Worm (Caenorhabditis elegans) whole organism, young adult: Measurements from ENCODE around the gene F37C12.10.

Experiments
- B0336.3 ChIP-seq: fragments of 200-800 bp; sonication (Bioruptor generic); IDR thresholded peaks from 2 replicates; pipeline ENCODE4 v1.3.6; 2022; ENCODE audit warnings: missing genetic modification characterization, missing compliant biosample characterization
- D2030.7 ChIP-seq: fragments of 200-800 bp; sonication (Bioruptor generic); IDR thresholded peaks from 2 replicates; pipeline ENCODE4 v1.3.6; 2022; ENCODE audit warnings: missing genetic modification reagents, missing genetic modification characterization, missing compliant biosample characterization
- F22D6.2 ChIP-seq: sonication (generic microtip); optimal IDR thresholded peaks from 2 replicates; lab custom pipeline; 2016; ENCODE audit warnings: mild to moderate bottlenecking, missing genetic modification characterization, missing compliant biosample characterization
- F23B12.7 ChIP-seq: sonication (generic microtip); optimal IDR thresholded peaks from 2 replicates; lab custom pipeline; 2017; ENCODE audit warnings: missing genetic modification characterization, mild to moderate bottlenecking, missing compliant biosample characterization, antibody characterized with exemption, moderate library complexity; ENCODE audit not compliant: insufficient read depth
- F39B2.1 ChIP-seq: fragments of 200-800 bp; sonication (Bioruptor generic); IDR thresholded peaks from 2 replicates; pipeline ENCODE4 v1.3.6; 2022; ENCODE audit warnings: missing genetic modification reagents, missing genetic modification characterization, missing compliant biosample characterization
- F52B5.7 ChIP-seq: sonication (generic microtip); optimal IDR thresholded peaks from 2 replicates; lab custom pipeline; 2016; ENCODE audit warnings: mild to moderate bottlenecking, missing genetic modification characterization, missing compliant biosample characterization
- F57A8.1 ChIP-seq: fragments of 200-800 bp; sonication (Bioruptor generic); optimal IDR thresholded peaks from 2 replicates; lab custom pipeline; 2018; ENCODE audit warnings: mild to moderate bottlenecking, missing genetic modification characterization, moderate library complexity, missing compliant biosample characterization
- F57C9.4 ChIP-seq: sonication (generic microtip); optimal IDR thresholded peaks from 2 replicates; lab custom pipeline; 2017; ENCODE audit warnings: mild to moderate bottlenecking, missing genetic modification characterization, missing compliant biosample characterization
- K11D2.4 ChIP-seq: fragments of 200-800 bp; sonication (Bioruptor generic); IDR thresholded peaks from 2 replicates; pipeline ENCODE4 v1.3.6; 2022; ENCODE audit warnings: missing genetic modification reagents, missing genetic modification characterization, missing compliant biosample characterization
- Y67H2A.10 ChIP-seq: fragments of 200-800 bp; sonication (Bioruptor generic); conservative IDR thresholded peaks from 2 replicates; pipeline ENCODE4 v1.3.6; 2022; ENCODE audit warnings: missing genetic modification reagents, missing genetic modification characterization, missing compliant biosample characterization
- ama-1 ChIP-seq, 3 experiments: fragments of 150-350 bp in 1 of 3; sonication (generic microtip) in 2 of 3; optimal IDR thresholded peaks; 2 replicates each; lab custom pipeline; 2014 to 2018; ENCODE audit warnings: missing biosample characterization in 2 of 3, missing genetic modification characterization in 2 of 3, missing genetic modification reagents in 2 of 3
- aptf-2 ChIP-seq: fragments of 200-800 bp; sonication (Bioruptor generic); conservative IDR thresholded peaks from 2 replicates; pipeline ENCODE4 v1.3.6; 2022; ENCODE audit warnings: missing genetic modification reagents, missing genetic modification characterization, missing compliant biosample characterization
- aptf-3 ChIP-seq: fragments of 200-800 bp; sonication (Bioruptor generic); IDR thresholded peaks from 2 replicates; pipeline ENCODE4 v1.3.6; 2022; ENCODE audit warnings: missing genetic modification characterization, missing compliant biosample characterization
- atf-7 ChIP-seq: sonication (generic microtip); optimal IDR thresholded peaks from 2 replicates; lab custom pipeline; 2017; ENCODE audit warnings: mild to moderate bottlenecking, missing genetic modification characterization, missing compliant biosample characterization
- attf-5 ChIP-seq: fragments of 200-800 bp; sonication (Bioruptor generic); optimal IDR thresholded peaks from 2 replicates; lab custom pipeline; 2018; ENCODE audit warnings: mild to moderate bottlenecking, missing genetic modification characterization, missing compliant biosample characterization
- bed-2 ChIP-seq: fragments of 200-800 bp; sonication (Bioruptor generic); IDR thresholded peaks from 2 replicates; pipeline ENCODE4 v1.3.6; 2022; ENCODE audit warnings: missing genetic modification reagents, missing genetic modification characterization, missing compliant biosample characterization
- ccch-3 ChIP-seq: fragments of 200-800 bp; sonication (Bioruptor generic); optimal IDR thresholded peaks from 2 replicates; lab custom pipeline; 2018; ENCODE audit warnings: mild to moderate bottlenecking, missing genetic modification characterization, missing compliant biosample characterization
- ceh-27 ChIP-seq: fragments of 200-800 bp; sonication (Bioruptor generic); optimal IDR thresholded peaks from 2 replicates; lab custom pipeline; 2018; ENCODE audit warnings: mild to moderate bottlenecking, missing genetic modification characterization, moderate library complexity, missing compliant biosample characterization
- ceh-91 ChIP-seq: fragments of 200-800 bp; sonication (Bioruptor generic); IDR thresholded peaks from 2 replicates; pipeline ENCODE4 v1.3.6; 2022; ENCODE audit warnings: missing genetic modification reagents, missing genetic modification characterization, missing compliant biosample characterization
- dpff-1 ChIP-seq: sonication (generic microtip); optimal IDR thresholded peaks from 2 replicates; lab custom pipeline; 2017; ENCODE audit warnings: mild to moderate bottlenecking, missing genetic modification characterization, missing compliant biosample characterization
- dpl-1 ChIP-seq: fragments of 150-350 bp; optimal IDR thresholded peaks from 2 replicates; lab custom pipeline; 2014; ENCODE audit warnings: missing biosample characterization, missing genetic modification reagents, missing genetic modification characterization
- egl-18 ChIP-seq: fragments of 200-800 bp; sonication (Bioruptor generic); IDR thresholded peaks from 2 replicates; pipeline ENCODE4 v1.3.6; 2022; ENCODE audit warnings: missing genetic modification reagents, missing genetic modification characterization, missing compliant biosample characterization
- egrh-3 ChIP-seq: fragments of 200-800 bp; sonication (Bioruptor generic); IDR thresholded peaks from 2 replicates; pipeline ENCODE4 v1.3.6; 2022; ENCODE audit warnings: missing genetic modification reagents, missing genetic modification characterization, missing compliant biosample characterization
- hlh-26 ChIP-seq: fragments of 200-800 bp; sonication (Bioruptor generic); conservative IDR thresholded peaks from 2 replicates; pipeline ENCODE4 v1.3.6; 2022; ENCODE audit warnings: missing genetic modification reagents, missing genetic modification characterization, missing compliant biosample characterization
- hsf-1 ChIP-seq: fragments of 200-800 bp; sonication (Bioruptor generic); IDR thresholded peaks from 2 replicates; pipeline ENCODE4 v1.3.6; 2022; ENCODE audit warnings: missing genetic modification reagents, missing genetic modification characterization, missing compliant biosample characterization
- let-526 ChIP-seq: fragments of 200-800 bp; sonication (Bioruptor generic); IDR thresholded peaks from 2 replicates; pipeline ENCODE4 v1.3.6; 2022; ENCODE audit warnings: missing genetic modification reagents, missing genetic modification characterization, missing compliant biosample characterization
- lin-40 ChIP-seq: sonication (generic microtip); optimal IDR thresholded peaks from 2 replicates; lab custom pipeline; 2016; ENCODE audit warnings: missing genetic modification characterization, mild to moderate bottlenecking, missing compliant biosample characterization, missing genotype, missing genetic modification reagents
- lir-1 ChIP-seq: fragments of 200-800 bp; sonication (Bioruptor generic); conservative IDR thresholded peaks from 2 replicates; pipeline ENCODE4 v1.3.6; 2022; ENCODE audit warnings: missing genetic modification reagents, missing genetic modification characterization, missing compliant biosample characterization
- lsy-27 ChIP-seq: sonication (generic microtip); optimal IDR thresholded peaks from 2 replicates; lab custom pipeline; 2017; ENCODE audit warnings: missing genetic modification characterization, mild to moderate bottlenecking, missing compliant biosample characterization, antibody characterized with exemption, missing genotype, borderline replicate concordance; ENCODE audit not compliant: insufficient read depth
- madf-6 ChIP-seq: fragments of 200-800 bp; sonication (Bioruptor generic); IDR thresholded peaks from 2 replicates; pipeline ENCODE4 v1.3.6; 2022; ENCODE audit warnings: missing genetic modification reagents, missing genetic modification characterization, missing compliant biosample characterization
- madf-8 ChIP-seq: fragments of 200-800 bp; sonication (Bioruptor generic); conservative IDR thresholded peaks from 2 replicates; pipeline ENCODE4 v1.3.6; 2022; ENCODE audit warnings: missing genetic modification reagents, missing genetic modification characterization, missing compliant biosample characterization
- nhr-120 ChIP-seq: fragments of 200-800 bp; sonication (Bioruptor generic); IDR thresholded peaks from 2 replicates; pipeline ENCODE4 v1.3.6; 2022; ENCODE audit warnings: missing genetic modification characterization, missing compliant biosample characterization
- nhr-27 ChIP-seq: fragments of 200-800 bp; sonication (Bioruptor generic); optimal IDR thresholded peaks from 2 replicates; lab custom pipeline; 2018; ENCODE audit warnings: mild to moderate bottlenecking, missing genetic modification characterization, moderate library complexity, missing compliant biosample characterization
- nhr-80 ChIP-seq: sonication (generic microtip); optimal IDR thresholded peaks from 2 replicates; lab custom pipeline; 2016; ENCODE audit warnings: missing genetic modification characterization, missing compliant biosample characterization
- nhr-90 ChIP-seq: sonication (generic microtip); optimal IDR thresholded peaks from 2 replicates; lab custom pipeline; 2016; ENCODE audit warnings: missing genotype, mild to moderate bottlenecking, missing genetic modification characterization, missing compliant biosample characterization
- pbrm-1 ChIP-seq: fragments of 200-800 bp; sonication (Bioruptor generic); IDR thresholded peaks from 2 replicates; pipeline ENCODE4 v1.3.6; 2022; ENCODE audit warnings: missing genetic modification reagents, missing genetic modification characterization, missing compliant biosample characterization
- pha-4 ChIP-seq: fragments of 150-350 bp; sonication (generic microtip); optimal IDR thresholded peaks from 2 replicates; lab custom pipeline; 2014; ENCODE audit warnings: missing biosample characterization, missing genetic modification reagents, missing genetic modification characterization
- repo-1 ChIP-seq: sonication (generic microtip); optimal IDR thresholded peaks from 2 replicates; lab custom pipeline; 2017; ENCODE audit warnings: mild to moderate bottlenecking, missing genetic modification characterization, missing compliant biosample characterization
- rpc-1 ChIP-seq, 2 experiments: fragments of 150-350 bp in 1 of 2; sonication (generic microtip) in 1 of 2; optimal IDR thresholded peaks; 2 replicates each; lab custom pipeline; 2014 to 2018; ENCODE audit warnings: missing biosample characterization in 1 of 2, missing genetic modification characterization in 1 of 2, missing genetic modification reagents in 1 of 2, missing genotype in 1 of 2
- sdz-38 ChIP-seq: sonication (generic microtip); optimal IDR thresholded peaks from 2 replicates; lab custom pipeline; 2016; ENCODE audit warnings: missing genotype, missing genetic modification characterization, missing compliant biosample characterization
- snpc-4 ChIP-seq, 5 experiments: fragments of 150-350 bp in 1 of 5; sonication (generic microtip) in 4 of 5; optimal IDR thresholded peaks; 2 replicates each; lab custom pipeline; 2014 to 2018; ENCODE audit warnings: missing genetic modification characterization in 5 of 5, missing biosample characterization in 3 of 5, antibody characterized with exemption in 2 of 5, mild to moderate bottlenecking in 2 of 5, missing compliant biosample characterization in 2 of 5, missing genotype in 2 of 5, moderate library complexity in 2 of 5, missing genetic modification reagents in 1 of 5
- somi-1 ChIP-seq: fragments of 200-800 bp; sonication (Bioruptor generic); optimal IDR thresholded peaks from 2 replicates; lab custom pipeline; 2018; ENCODE audit warnings: mild to moderate bottlenecking, missing genetic modification characterization, missing compliant biosample characterization
- unc-130 ChIP-seq: sonication (generic microtip); optimal IDR thresholded peaks from 2 replicates; lab custom pipeline; 2016; ENCODE audit warnings: missing genetic modification reagents, missing genetic modification characterization, missing compliant biosample characterization
- unc-62 ChIP-seq: fragments of 150-350 bp; optimal IDR thresholded peaks from 2 replicates; lab custom pipeline; 2014; ENCODE audit warnings: missing biosample characterization, missing genetic modification reagents, missing genetic modification characterization
- xnd-1 ChIP-seq: sonication (generic microtip); optimal IDR thresholded peaks from 2 replicates; lab custom pipeline; 2016; ENCODE audit warnings: missing genotype, missing genetic modification reagents, missing genetic modification characterization, missing compliant biosample characterization
- zfh-2 ChIP-seq: fragments of 200-800 bp; sonication (Bioruptor generic); conservative IDR thresholded peaks from 2 replicates; pipeline ENCODE4 v1.3.6; 2022; ENCODE audit warnings: missing genetic modification reagents, missing genetic modification characterization, missing compliant biosample characterization
- ztf-26 ChIP-seq: sonication (generic microtip); optimal IDR thresholded peaks from 2 replicates; lab custom pipeline; 2017; ENCODE audit warnings: missing genetic modification characterization, missing compliant biosample characterization
- ztf-6 ChIP-seq: fragments of 200-800 bp; sonication (Bioruptor generic); IDR thresholded peaks from 2 replicates; pipeline ENCODE4 v1.3.6; 2022; ENCODE audit warnings: missing genetic modification reagents, missing genetic modification characterization, missing compliant biosample characterization

Gene F37C12.10

ce11 chrIII:7155631-7156030, 32.6 kb downstream of the F37C12.10 start (continued):
- TF ChIP-seq F39B2.1 (GFP tag; lab: Robert Waterston, UW): 0 out of 2 replicates have a peak, but pooled peaks have one; percentile 43
- no peak for TF ChIP-seq unc-130 (GFP tag; lab: Kevin White, UChicago)
- peak; percentile 81 for TF ChIP-seq zfh-2
- TF ChIP-seq ztf-26 (tag; lab: Kevin White, UChicago): peak; percentile 70
- no peak for TF ChIP-seq bed-2 (GFP tag; lab: Robert Waterston, UW)
- peak; percentile 85 for TF ChIP-seq hsf-1 (GFP tag; lab: Robert Waterston, UW)
- no peak for TF ChIP-seq nhr-27 (tag; lab: Kevin White, UChicago)
- peak; percentile 77 for TF ChIP-seq nhr-80
- no peak for TF ChIP-seq ceh-91 (GFP tag; lab: Robert Waterston, UW)
- peak; percentile 80 for TF ChIP-seq somi-1 (GFP tag; lab: Kevin White, UChicago)
- peak; percentile 83 for TF ChIP-seq ceh-27 (GFP tag; lab: Kevin White, UChicago)
- TF ChIP-seq egl-18 (GFP tag; lab: Robert Waterston, UW): no peak
- TF ChIP-seq aptf-2 (GFP tag; lab: Robert Waterston, UW): no peak
- TF ChIP-seq F22D6.2 (tag; lab: Kevin White, UChicago): peak; percentile 3
- TF ChIP-seq ccch-3 (GFP tag; lab: Kevin White, UChicago): no peak
- TF ChIP-seq nhr-90 (tag; lab: Kevin White, UChicago): peak; percentile 19
- TF ChIP-seq attf-5 (GFP tag; lab: Kevin White, UChicago): peak; percentile 80
- peak; percentile 52 for TF ChIP-seq snpc-4 (GFP tag; optimal IDR thresholded peaks at IDR 0.05; lab: Kevin White, UChicago)
- TF ChIP-seq snpc-4 (tag; optimal IDR thresholded peaks at IDR 0.05; lab: Kevin White, UChicago): peak; percentile 28 to 74 (median 59)
- TF ChIP-seq lsy-27: no peak
- TF ChIP-seq K11D2.4: peak; percentile 88
- TF ChIP-seq madf-6 (GFP tag; lab: Robert Waterston, UW): 0 out of 2 replicates have a peak, but pooled peaks have one; percentile 18
- TF ChIP-seq B0336.3: peak; percentile 87
- no peak for TF ChIP-seq D2030.7 (GFP tag; lab: Robert Waterston, UW)
- peak; percentile 33; the same call in 1 of the 2 replicates for TF ChIP-seq lir-1 (GFP tag; lab: Robert Waterston, UW)
- peak; percentile 3 for TF ChIP-seq ama-1 (optimal IDR thresholded peaks at IDR 0.05; lab: Kevin White, UChicago)
- TF ChIP-seq ama-1 (GFP tag; optimal IDR thresholded peaks at IDR 0.05; lab: Kevin White, UChicago): no peak
- peak; percentile 94 for TF ChIP-seq atf-7 (tag; lab: Kevin White, UChicago)
- no peak for TF ChIP-seq aptf-3 (GFP tag; lab: Robert Waterston, UW)
- no peak for TF ChIP-seq F57A8.1
- peak; percentile 55 for TF ChIP-seq repo-1 (tag; lab: Kevin White, UChicago)
- TF ChIP-seq pha-4: peak; percentile 38
- TF ChIP-seq pbrm-1: peak; percentile 82
- no peak for TF ChIP-seq ztf-6 (GFP tag; lab: Robert Waterston, UW)
- TF ChIP-seq madf-8 (GFP tag; lab: Robert Waterston, UW): no peak
- no peak for TF ChIP-seq F57C9.4 (tag; lab: Kevin White, UChicago)
- no peak for TF ChIP-seq dpl-1 (GFP tag; lab: Kevin White, UChicago)
- no peak for TF ChIP-seq sdz-38
- TF ChIP-seq lin-40 (tag; lab: Kevin White, UChicago): peak; percentile 89
- no peak for TF ChIP-seq nhr-120 (GFP tag; lab: Robert Waterston, UW)
- peak; percentile 58 for TF ChIP-seq F52B5.7 (tag; lab: Kevin White, UChicago)
- TF ChIP-seq F23B12.7 (tag; lab: Kevin White, UChicago): no peak
- peak; percentile 12; the same call in 1 of the 2 replicates for TF ChIP-seq let-526 (GFP tag; lab: Robert Waterston, UW)
- peak; percentile 29 for TF ChIP-seq unc-62 (GFP tag; lab: Kevin White, UChicago)
- TF ChIP-seq xnd-1 (tag; lab: Kevin White, UChicago): no peak
- TF ChIP-seq Y67H2A.10 (GFP tag; lab: Robert Waterston, UW): peak; percentile 42; the same call in 1 of the 2 replicates
- no peak for TF ChIP-seq dpff-1 (tag; lab: Kevin White, UChicago)
- peak; percentile 60; the same call in 1 of the 2 replicates for TF ChIP-seq egrh-3 (GFP tag; lab: Robert Waterston, UW)
- TF ChIP-seq hlh-26 (GFP tag; lab: Robert Waterston, UW): no peak
- no peak for TF ChIP-seq rpc-1 (optimal IDR thresholded peaks at IDR 0.05; lab: Kevin White, UChicago)
- no peak for TF ChIP-seq rpc-1 (tag; optimal IDR thresholded peaks at IDR 0.05; lab: Kevin White, UChicago)
